Worm (Caenorhabditis elegans) whole organism, early embryonic: Measurements from ENCODE around the gene scp-1.

Source experiments
- B0310.2 ChIP-seq: sonication (generic microtip); optimal IDR thresholded peaks from 2 replicates; lab custom pipeline; 2016; ENCODE audit warnings: mild to moderate bottlenecking, missing genetic modification characterization, missing compliant biosample characterization
- F13C5.2 ChIP-seq: sonication (generic microtip); optimal IDR thresholded peaks from 2 replicates; lab custom pipeline; 2017; ENCODE audit warnings: mild to moderate bottlenecking, missing genetic modification characterization, inconsistent platforms, missing compliant biosample characterization
- aly-1 ChIP-seq: sonication (generic microtip); optimal IDR thresholded peaks from 2 replicates; lab custom pipeline; 2016; ENCODE audit warnings: missing genetic modification characterization, missing compliant biosample characterization
- ama-1 ChIP-seq: fragments of 150-350 bp; optimal IDR thresholded peaks from 2 replicates; lab custom pipeline; 2014
- ceh-36 ChIP-seq: sonication (generic microtip); optimal IDR thresholded peaks from 2 replicates; lab custom pipeline; 2016; ENCODE audit warnings: missing genetic modification characterization, inconsistent platforms, missing compliant biosample characterization
- ets-7 ChIP-seq: sonication (generic microtip); optimal IDR thresholded peaks from 2 replicates; lab custom pipeline; 2016; ENCODE audit warnings: missing genotype, missing genetic modification characterization, missing compliant biosample characterization
- flt-1 ChIP-seq: fragments of 200-800 bp; sonication (Bioruptor generic); IDR thresholded peaks from 2 replicates; pipeline ENCODE4 v1.3.6; 2022; ENCODE audit warnings: missing genetic modification characterization, missing compliant biosample characterization
- hmbx-1 ChIP-seq: sonication (generic microtip); optimal IDR thresholded peaks from 2 replicates; lab custom pipeline; 2016; ENCODE audit warnings: mild to moderate bottlenecking, missing genetic modification characterization, missing compliant biosample characterization
- hnd-1 ChIP-seq: sonication (generic microtip); optimal IDR thresholded peaks from 2 replicates; lab custom pipeline; 2016; ENCODE audit warnings: missing genetic modification characterization, missing compliant biosample characterization
- pes-1 ChIP-seq: fragments of 200-800 bp; sonication (Bioruptor generic); IDR thresholded peaks from 2 replicates; pipeline ENCODE4 v1.3.6; 2022; ENCODE audit warnings: missing genetic modification reagents, missing genetic modification characterization, missing compliant biosample characterization
- scrt-1 ChIP-seq: fragments of 200-800 bp; sonication (Bioruptor generic); IDR thresholded peaks from 2 replicates; pipeline ENCODE4 v1.3.6; 2022; ENCODE audit warnings: missing genetic modification characterization, missing compliant biosample characterization
- tbx-11 ChIP-seq: fragments of 200-800 bp; sonication (Bioruptor generic); IDR thresholded peaks from 2 replicates; pipeline ENCODE4 v1.3.6; 2022; ENCODE audit warnings: missing genetic modification characterization, missing compliant biosample characterization
- tbx-37 ChIP-seq: fragments of 200-800 bp; sonication (Bioruptor generic); conservative IDR thresholded peaks from 2 replicates; pipeline ENCODE4 v1.3.6; 2022; ENCODE audit warnings: missing genetic modification reagents, missing genetic modification characterization, missing compliant biosample characterization

DNA sequence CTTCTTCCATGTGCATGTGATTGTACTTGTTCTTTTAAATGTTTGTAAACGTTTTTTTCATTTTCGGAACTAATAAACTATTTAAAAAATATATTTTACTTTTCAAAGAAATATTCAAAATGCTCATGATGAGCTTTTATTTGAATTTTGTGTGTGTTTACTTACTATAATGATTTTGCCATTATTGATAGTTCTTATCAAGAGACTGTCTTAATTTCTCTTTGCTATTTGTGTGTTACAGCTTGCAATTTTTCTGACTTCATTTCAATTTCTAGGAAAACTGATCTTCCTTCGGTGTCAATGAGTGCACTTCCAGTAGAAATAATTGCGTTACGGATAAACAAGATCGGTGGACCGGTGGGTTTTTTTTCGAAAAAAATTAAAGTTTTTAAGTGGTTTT, 41.0 kb downstream of the scp-1 start, which contains the start of gene C06C3.12:
- TF ChIP-seq hnd-1: no peak
- TF ChIP-seq ama-1 (lab: Kevin White, UChicago): no peak
- TF ChIP-seq hmbx-1 (tag; lab: Kevin White, UChicago): no peak
- TF ChIP-seq scrt-1 (GFP tag; lab: Robert Waterston, UW): no peak
- TF ChIP-seq flt-1 (GFP tag; lab: Robert Waterston, UW): no peak
- no peak for TF ChIP-seq tbx-37 (GFP tag; lab: Robert Waterston, UW)
- TF ChIP-seq B0310.2 (tag; lab: Kevin White, UChicago): no peak
- no peak for TF ChIP-seq aly-1 (tag; lab: Kevin White, UChicago)
- no peak for TF ChIP-seq pes-1 (GFP tag; lab: Robert Waterston, UW)
- TF ChIP-seq ets-7 (tag; lab: Kevin White, UChicago): no peak
- TF ChIP-seq ceh-36 (tag; lab: Kevin White, UChicago): no peak
- TF ChIP-seq tbx-11 (GFP tag; lab: Robert Waterston, UW): no peak
- TF ChIP-seq F13C5.2: no peak
